Worm (Caenorhabditis elegans): ENCODE measurements around the gene R07B1.5.

DNA sequence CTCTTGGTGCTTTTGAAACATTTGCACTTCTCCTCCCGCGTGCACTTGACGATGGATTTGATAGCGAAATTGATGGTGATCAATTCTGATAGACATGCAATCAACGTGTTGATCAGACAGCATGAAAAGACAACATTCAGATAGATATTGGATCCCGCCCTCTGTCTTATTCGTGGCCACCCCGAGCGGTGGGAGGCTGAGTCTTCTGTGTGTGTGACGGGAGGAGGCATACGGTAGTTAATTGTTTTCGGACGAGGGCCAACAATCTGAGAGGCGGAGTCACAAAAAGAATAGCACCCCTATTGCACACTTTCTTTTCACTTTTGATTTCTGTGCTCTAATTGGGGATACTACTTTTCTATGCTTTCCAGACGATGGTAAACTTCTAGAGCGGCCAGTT, 17.5 kb upstream of the R07B1.5 start:
- no peak for TF ChIP-seq nhr-237 (tag; optimal IDR thresholded peaks at IDR 0.05)
- TF ChIP-seq sptf-1 (tag; optimal IDR thresholded peaks at IDR 0.05) = no peak
- TF ChIP-seq zip-8 (tag; optimal IDR thresholded peaks at IDR 0.05) = no peak
- no peak for TF ChIP-seq nhr-12 (tag; optimal IDR thresholded peaks at IDR 0.05)
- no peak for TF ChIP-seq snpc-4 (tag; optimal IDR thresholded peaks at IDR 0.05)
- no peak for TF ChIP-seq unc-39 (tag; optimal IDR thresholded peaks at IDR 0.05)
- no peak for TF ChIP-seq bed-3 (GFP tag; optimal IDR thresholded peaks at IDR 0.05)
- peak; percentile 74 for TF ChIP-seq lsy-2 (tag; optimal IDR thresholded peaks at IDR 0.05)

All from whole organism, mixed stage, embryonic.